Worm (Caenorhabditis elegans): Measurements from ENCODE around the gene ugt-37.

The ugt-37 gene

DNA sequence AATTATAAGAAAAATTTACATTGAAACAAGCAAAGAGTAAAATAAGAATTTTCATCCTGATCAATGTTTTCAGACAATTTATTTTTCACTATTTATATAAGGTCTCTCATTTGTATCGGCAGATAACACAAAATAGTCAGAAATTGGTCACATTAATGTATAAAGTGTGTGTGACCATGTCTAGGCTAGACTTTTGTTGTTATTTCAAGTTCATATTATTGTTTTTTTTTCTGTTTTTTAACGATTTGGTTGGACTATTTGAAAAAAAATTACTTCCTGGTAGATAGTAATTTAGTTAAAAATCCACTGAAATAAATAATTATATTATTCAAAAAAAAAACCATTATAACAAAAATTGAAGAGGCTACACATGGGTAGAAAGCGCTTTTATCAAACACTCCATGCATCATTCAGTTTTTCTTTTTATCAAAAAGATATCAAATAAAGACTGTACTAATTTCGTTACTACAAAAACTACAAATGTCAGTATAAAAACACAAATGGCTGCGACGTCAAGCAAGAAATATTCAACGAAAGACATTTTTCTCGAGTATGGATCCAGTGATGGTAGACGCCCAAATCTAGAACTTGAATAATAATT lies at the start of gene ugt-37:
ugt-37 (minus strand) TSS at position 69 of the 601 bp plus-strand sequence.
- peak; percentile 14 for TF ChIP-seq elt-2 (tag; optimal IDR thresholded peaks at IDR 0.05)
- TF ChIP-seq nhr-12 (tag; optimal IDR thresholded peaks at IDR 0.05): no peak
- no peak for TF ChIP-seq ama-1 (optimal IDR thresholded peaks at IDR 0.05)
- TF ChIP-seq efl-1 (optimal IDR thresholded peaks at IDR 0.05): no peak
- peak in 1 of 2 experiments; percentile 22 for TF ChIP-seq efl-1 (GFP tag; optimal IDR thresholded peaks at IDR 0.05 in 1 of 2)

DNA sequence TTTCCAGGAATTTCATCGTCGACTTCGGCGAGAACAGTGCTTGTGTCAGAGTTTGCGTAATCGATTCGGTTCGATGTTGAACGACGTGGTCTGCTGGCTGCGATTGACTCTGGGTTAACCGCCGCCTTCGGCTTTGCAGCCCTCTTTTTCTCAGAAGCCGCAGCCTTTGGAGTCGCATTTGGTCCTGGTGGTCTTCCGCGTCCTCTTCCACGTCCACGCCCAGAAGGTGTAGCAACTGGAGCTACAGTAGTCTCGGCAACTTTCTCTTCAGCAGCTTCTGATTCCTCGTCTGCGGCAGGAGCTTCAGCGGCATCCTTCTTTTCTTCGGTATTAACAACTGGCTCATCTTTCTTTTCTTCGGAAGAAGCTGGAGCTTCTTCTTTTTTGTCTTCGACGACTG lies 49.7 kb upstream of the ugt-37 start:
- TF ChIP-seq lin-14 (GFP tag; optimal IDR thresholded peaks at IDR 0.05) (no peak), pag-3 (tag; optimal IDR thresholded peaks at IDR 0.05; ENCODE audit: borderline replicate concordance, insufficient read depth) (no peak), F16B12.6 (tag; optimal IDR thresholded peaks at IDR 0.05) (no peak)

DNA sequence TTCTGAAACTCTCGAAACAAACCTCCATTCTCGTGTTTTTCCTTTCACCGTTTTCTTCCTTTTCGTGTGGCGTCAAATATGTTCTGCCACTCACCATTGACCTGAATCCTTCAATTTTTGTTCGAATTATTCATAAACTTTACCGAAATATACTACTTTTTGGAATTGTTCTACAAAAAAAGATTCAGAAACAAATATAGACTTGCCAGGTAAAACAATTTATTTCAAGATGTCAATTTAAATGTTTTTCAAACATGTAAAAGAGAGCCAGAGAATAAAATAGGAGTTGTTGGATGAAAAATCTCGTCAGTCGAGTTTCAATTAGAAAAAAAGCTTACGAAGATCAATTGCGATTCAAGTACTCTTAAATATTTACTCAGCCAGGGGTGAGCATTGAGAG lies 48.4 kb upstream of the ugt-37 start, which contains the start of gene F09G2.8:
F09G2.8 (minus strand) TSS at position 101 of the 400 bp plus-strand sequence.
- TF ChIP-seq lin-39 (tag; optimal IDR thresholded peaks at IDR 0.05) (no peak), C16A3.4 (tag; optimal IDR thresholded peaks at IDR 0.05) (no peak), sox-4 (tag; optimal IDR thresholded peaks at IDR 0.05) (no peak), fkh-4 (tag; optimal IDR thresholded peaks at IDR 0.05; ENCODE audit: borderline replicate concordance) (no peak), ceh-63 (GFP tag; optimal IDR thresholded peaks at IDR 0.05) (no peak), irx-1 (tag; optimal IDR thresholded peaks at IDR 0.05) (no peak), rnt-1 (tag; optimal IDR thresholded peaks at IDR 0.05) (no peak), F16B12.6 (tag; optimal IDR thresholded peaks at IDR 0.05) (no peak), zip-4 (GFP tag; optimal IDR thresholded peaks at IDR 0.05) (no peak), dsc-1 (tag; optimal IDR thresholded peaks at IDR 0.05) (no peak), elt-3 (tag; optimal IDR thresholded peaks at IDR 0.05) (no peak), nhr-84 (tag; optimal IDR thresholded peaks at IDR 0.05) (no peak), zag-1 (tag; optimal IDR thresholded peaks at IDR 0.05) (no peak), elt-2 (tag; optimal IDR thresholded peaks at IDR 0.05) (no peak), unc-86 (tag; optimal IDR thresholded peaks at IDR 0.05) (no peak), mep-1 (tag; optimal IDR thresholded peaks at IDR 0.05) (no peak), fkh-10 (GFP tag; optimal IDR thresholded peaks at IDR 0.05) (no peak)

DNA sequence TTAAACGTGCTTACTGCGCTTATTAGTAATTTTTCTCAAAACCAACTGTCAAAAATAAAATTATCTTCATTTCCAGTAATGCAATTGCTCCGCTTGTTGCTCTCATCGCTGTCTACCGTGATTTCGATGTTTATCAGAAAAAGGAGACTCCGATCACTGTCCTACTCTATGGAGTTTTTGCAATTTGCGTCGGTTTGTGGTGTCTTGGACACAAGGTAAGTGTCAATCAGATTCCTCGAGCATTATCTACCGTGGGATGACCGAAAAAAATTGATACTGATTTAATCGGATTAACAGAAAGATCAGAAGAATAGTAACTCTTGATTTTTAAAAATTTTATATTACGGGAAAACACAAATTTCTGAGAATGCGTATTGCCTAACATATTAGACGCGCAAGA lies 42.2 kb upstream of the ugt-37 start:
- TF ChIP-seq nhr-28 (tag; optimal IDR thresholded peaks at IDR 0.05) (no peak), aly-2 (tag; optimal IDR thresholded peaks at IDR 0.05) (no peak), unc-30 (tag; optimal IDR thresholded peaks at IDR 0.05) (no peak), snu-23 (GFP tag; optimal IDR thresholded peaks at IDR 0.05) (no peak), lir-3 (tag; optimal IDR thresholded peaks at IDR 0.05; ENCODE audit: poor library complexity) (no peak), ama-1 (optimal IDR thresholded peaks at IDR 0.05) (no peak), unc-98 (GFP tag; IDR thresholded peaks at IDR 0.05) (no peak), C34B4.2 (tag; optimal IDR thresholded peaks at IDR 0.05) (no peak), xbp-1 (tag; optimal IDR thresholded peaks at IDR 0.05) (no peak), rnt-1 (tag; optimal IDR thresholded peaks at IDR 0.05) (no peak)

DNA sequence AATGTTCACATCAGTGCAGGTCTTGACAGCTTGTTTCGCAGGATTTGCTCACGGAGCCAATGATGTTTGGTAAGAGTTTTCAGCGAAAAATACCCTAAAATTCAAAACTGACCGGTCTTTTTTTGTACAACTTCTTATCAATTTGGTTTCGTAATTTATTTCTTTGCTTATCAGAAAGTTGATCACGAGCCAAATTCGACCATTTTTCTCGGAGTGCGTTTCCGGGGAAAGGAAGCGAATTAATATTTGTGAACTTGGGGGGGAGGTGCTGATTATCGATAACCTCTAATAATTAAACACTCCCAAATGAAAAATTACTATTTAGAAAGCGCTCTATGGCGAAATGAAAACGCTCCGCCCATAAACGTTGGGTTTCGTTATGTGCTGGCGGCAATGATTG lies 41.5 kb upstream of the ugt-37 start:
- TF ChIP-seq elt-2 (tag; optimal IDR thresholded peaks at IDR 0.05) (peak; percentile 88), dsc-1 (tag; optimal IDR thresholded peaks at IDR 0.05) (no peak), jun-1 (tag; optimal IDR thresholded peaks at IDR 0.05) (peak; percentile 43)

DNA sequence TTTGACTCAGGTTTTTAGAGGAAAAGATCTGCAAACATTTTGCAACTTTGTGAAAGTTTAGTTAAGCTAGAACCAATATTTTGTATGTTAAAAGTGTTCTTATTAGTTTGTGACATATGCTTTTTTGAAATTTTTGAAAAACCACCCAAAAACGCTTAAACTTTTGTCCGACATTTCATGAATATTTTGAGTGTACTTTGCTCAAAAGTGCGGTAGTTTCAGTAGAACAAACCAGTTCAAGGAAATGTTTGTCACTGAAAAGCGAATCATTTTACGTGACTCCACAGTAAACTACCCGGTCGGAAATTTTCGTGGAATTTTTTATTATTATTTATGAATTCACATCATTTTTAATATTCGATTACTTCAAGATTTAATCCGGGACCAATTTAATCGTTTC lies 39.4 kb upstream of the ugt-37 start, which contains the start of gene pitr-5:
pitr-5 (plus strand) TSS at position 301 of the 400 bp plus-strand sequence.
- TF ChIP-seq ceh-63 (GFP tag; optimal IDR thresholded peaks at IDR 0.05): no peak
- no peak for TF ChIP-seq nhr-85 (tag)
- no peak for TF ChIP-seq tbx-2 (tag; optimal IDR thresholded peaks at IDR 0.05)
- no peak for TF ChIP-seq mab-9 (GFP tag; IDR thresholded peaks at IDR 0.05)
- no peak for TF ChIP-seq lin-35 (GFP tag; optimal IDR thresholded peaks at IDR 0.05)
- no peak for TF ChIP-seq vab-15 (tag; optimal IDR thresholded peaks at IDR 0.05)
- no peak for TF ChIP-seq elt-3 (tag; optimal IDR thresholded peaks at IDR 0.05)
- TF ChIP-seq C16A3.4 (tag; optimal IDR thresholded peaks at IDR 0.05): no peak
- no peak for TF ChIP-seq ztf-4 (tag; optimal IDR thresholded peaks at IDR 0.05)
- TF ChIP-seq snu-23 (GFP tag; optimal IDR thresholded peaks at IDR 0.05): no peak
- no peak for TF ChIP-seq dsc-1 (tag; optimal IDR thresholded peaks at IDR 0.05)
- no peak for TF ChIP-seq fkh-8 (tag; optimal IDR thresholded peaks at IDR 0.05)
- no peak for TF ChIP-seq alr-1 (tag; optimal IDR thresholded peaks at IDR 0.05; ENCODE audit: borderline replicate concordance)
- TF ChIP-seq fos-1 (tag; optimal IDR thresholded peaks at IDR 0.05): no peak
- no peak for TF ChIP-seq lin-39 (tag; optimal IDR thresholded peaks at IDR 0.05)
- TF ChIP-seq mef-2 (tag; optimal IDR thresholded peaks at IDR 0.05): no peak
- TF ChIP-seq irx-1 (tag; optimal IDR thresholded peaks at IDR 0.05): no peak
- TF ChIP-seq hlh-17 (GFP tag; optimal IDR thresholded peaks at IDR 0.05; ENCODE audit: borderline replicate concordance): no peak

Data from whole organism, L1 larva.